Fruit fly (Drosophila melanogaster) Kc167 (cell line): Measurements from ENCODE around the gene nbs.

Experiments used
- Myc ChIP-seq: fragments of >200 bp; optimal IDR thresholded peaks from 2 replicates; lab custom pipeline; 2017; ENCODE audit warnings: missing external identifiers
- Sin3A ChIP-seq: fragments of >200 bp; optimal IDR thresholded peaks from 2 replicates; lab custom pipeline; 2018; ENCODE audit warnings: missing external identifiers
- h ChIP-seq: fragments of >200 bp; optimal IDR thresholded peaks from 3 replicates; lab custom pipeline; 2018; ENCODE audit warnings: missing external identifiers
- insv ChIP-seq: fragments of >200 bp; optimal IDR thresholded peaks from 3 replicates; lab custom pipeline; 2018; ENCODE audit warnings: missing external identifiers
- psq ChIP-seq: fragments of >200 bp; optimal IDR thresholded peaks from 2 replicates; lab custom pipeline; 2017; ENCODE audit warnings: missing external identifiers
- ttk ChIP-seq: sonication (Bioruptor generic); optimal IDR thresholded peaks from 2 replicates; lab custom pipeline; 2017; ENCODE audit warnings: missing external identifiers

DNA sequence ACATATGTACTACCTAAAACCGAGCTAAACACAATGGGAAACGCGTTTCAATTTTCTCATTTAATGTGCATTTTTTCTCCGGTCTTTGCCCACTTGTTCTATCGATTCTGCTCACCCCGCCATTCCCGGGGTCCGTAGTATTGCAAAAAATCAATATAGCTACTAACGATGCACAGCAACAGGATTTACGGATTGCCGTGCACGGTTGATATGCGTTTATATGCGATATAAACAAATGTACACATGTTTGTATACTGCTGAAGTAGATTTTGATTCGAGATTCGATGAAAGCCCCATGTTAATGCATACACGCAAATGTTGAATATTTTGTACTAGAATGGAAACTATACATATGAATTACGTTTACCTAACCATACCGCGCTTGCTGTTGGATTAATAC is 5.9 kb downstream of the nbs start:
- TF ChIP-seq psq (lab: Kevin White, UChicago) (no peak), Myc (lab: Kevin White, UChicago) (no peak), insv (lab: Kevin White, UChicago) (no peak), Sin3A (lab: Kevin White, UChicago) (no peak), h (lab: Kevin White, UChicago) (no peak), ttk (no peak)
